Fruit fly (Drosophila melanogaster) whole organism, embryonic: ENCODE data around the gene CG12118.

Experiments
- Ada2b ChIP-seq: fragments of 200-800 bp; sonication (Bioruptor generic); IDR thresholded peaks from 2 replicates; pipeline ENCODE4 v1.3.6; 2022; ENCODE audit warnings: missing biosample characterization, missing genetic modification characterization
- Adf1 ChIP-seq: fragments of 200-800 bp; sonication (Bioruptor generic); IDR thresholded peaks from 2 replicates; pipeline ENCODE4 v1.3.6; 2022; ENCODE audit warnings: missing biosample characterization, missing genetic modification characterization
- Aef1 ChIP-seq: fragments of 200-800 bp; sonication (Bioruptor generic); IDR thresholded peaks from 3 replicates; pipeline ENCODE4 v1.3.6; 2022; ENCODE audit warnings: missing biosample characterization, missing genetic modification characterization
- Bteb2 ChIP-seq: fragments of 200-800 bp; sonication (Bioruptor generic); optimal IDR thresholded peaks from 2 replicates; lab custom pipeline; 2016; ENCODE audit warnings: missing biosample characterization, missing genetic modification characterization
- CG10321 ChIP-seq: fragments of 200-800 bp; sonication (Bioruptor generic); IDR thresholded peaks from 2 replicates; pipeline ENCODE4 v1.3.6; 2022; ENCODE audit warnings: missing biosample characterization, missing genetic modification characterization
- CG11456 ChIP-seq: fragments of 200-800 bp; sonication (Bioruptor generic); IDR thresholded peaks from 3 replicates; pipeline ENCODE4 v1.3.6; 2022; ENCODE audit warnings: missing biosample characterization, missing genetic modification characterization
- CG12391 ChIP-seq: fragments of 200-800 bp; sonication (Bioruptor generic); optimal IDR thresholded peaks from 3 replicates; lab custom pipeline; 2018; ENCODE audit warnings: missing biosample characterization, mild to moderate bottlenecking, missing genetic modification characterization, moderate library complexity
- CG12659 ChIP-seq: fragments of 200-800 bp; sonication (Bioruptor generic); optimal IDR thresholded peaks from 3 replicates; lab custom pipeline; 2017; ENCODE audit warnings: mild to moderate bottlenecking, missing biosample characterization, missing genetic modification reagents, missing genetic modification characterization
- CG13123 ChIP-seq: fragments of 200-800 bp; sonication (Bioruptor generic); optimal IDR thresholded peaks from 2 replicates; lab custom pipeline; 2016; ENCODE audit warnings: missing biosample characterization, missing genetic modification characterization
- CG14860 ChIP-seq: fragments of 200-800 bp; sonication (Bioruptor generic); IDR thresholded peaks from 3 replicates; pipeline ENCODE4 v1.3.6; 2022; ENCODE audit warnings: missing biosample characterization, missing genetic modification characterization; ENCODE audit not compliant: partially characterized antibody
- CG15601 ChIP-seq: fragments of 200-800 bp; sonication (Bioruptor generic); optimal IDR thresholded peaks from 3 replicates; lab custom pipeline; 2019; ENCODE audit warnings: missing biosample characterization, mild to moderate bottlenecking, missing genetic modification characterization, moderate library complexity
- CG15696 ChIP-seq: fragments of 200-800 bp; sonication (Bioruptor generic); optimal IDR thresholded peaks from 2 replicates; lab custom pipeline; 2019; ENCODE audit warnings: missing biosample characterization, mild to moderate bottlenecking, missing genetic modification characterization, moderate library complexity
- CG1603 ChIP-seq: fragments of 200-800 bp; sonication (Bioruptor generic); optimal IDR thresholded peaks from 2 replicates; lab custom pipeline; 2019; ENCODE audit warnings: missing biosample characterization, mild to moderate bottlenecking, missing genetic modification characterization, moderate library complexity
- CG17361 ChIP-seq: fragments of 200-800 bp; sonication (Bioruptor generic); IDR thresholded peaks from 3 replicates; pipeline ENCODE4 v1.3.6; 2022; ENCODE audit warnings: missing biosample characterization, missing genetic modification characterization
- CG2116 ChIP-seq: fragments of 200-800 bp; sonication (Bioruptor generic); optimal IDR thresholded peaks from 3 replicates; lab custom pipeline; 2018; ENCODE audit warnings: missing biosample characterization, mild to moderate bottlenecking, missing genetic modification characterization
- CG34224 ChIP-seq: fragments of 200-800 bp; sonication (Bioruptor generic); IDR thresholded peaks from 3 replicates; pipeline ENCODE4 v1.3.6; 2022; ENCODE audit warnings: missing biosample characterization, missing genetic modification characterization; ENCODE audit not compliant: partially characterized antibody
- CG4424 ChIP-seq: fragments of 200-800 bp; sonication (Bioruptor generic); optimal IDR thresholded peaks from 3 replicates; lab custom pipeline; 2016; ENCODE audit warnings: missing biosample characterization, missing genetic modification characterization
- CG7556 ChIP-seq: fragments of 200-800 bp; sonication (Bioruptor generic); optimal IDR thresholded peaks from 2 replicates; lab custom pipeline; 2017; ENCODE audit warnings: missing biosample characterization, mild to moderate bottlenecking, missing genetic modification characterization
- CG9932 ChIP-seq: fragments of 200-800 bp; sonication (Bioruptor generic); IDR thresholded peaks from 2 replicates; pipeline ENCODE4 v1.3.6; 2022; ENCODE audit warnings: missing biosample characterization, missing genetic modification characterization
- Dref ChIP-seq: fragments of 200-800 bp; sonication (Bioruptor generic); IDR thresholded peaks from 2 replicates; pipeline ENCODE4 v1.3.6; 2022; ENCODE audit warnings: missing biosample characterization, missing genetic modification characterization
- Drgx ChIP-seq: fragments of 200-800 bp; sonication (Bioruptor generic); IDR thresholded peaks from 2 replicates; pipeline ENCODE4 v1.3.6; 2022; ENCODE audit warnings: missing biosample characterization, missing genetic modification characterization
- Hr3 ChIP-seq: fragments of 200-800 bp; sonication (Bioruptor generic); optimal IDR thresholded peaks from 3 replicates; lab custom pipeline; 2016; ENCODE audit warnings: missing biosample characterization, missing genetic modification characterization
- Mad ChIP-seq: fragments of 200-800 bp; sonication (Bioruptor generic); optimal IDR thresholded peaks from 2 replicates; lab custom pipeline; 2016; ENCODE audit warnings: missing biosample characterization, missing genetic modification characterization
- Med ChIP-seq: fragments of 200-800 bp; sonication (Bioruptor generic); peaks from one replicate; lab custom pipeline; 2016; ENCODE audit warnings: missing biosample characterization, missing genetic modification characterization, mild to moderate bottlenecking, inconsistent platforms, moderate library complexity
- Mrtf ChIP-seq: fragments of 200-800 bp; sonication (Bioruptor generic); IDR thresholded peaks from 3 replicates; pipeline ENCODE4 v1.3.6; 2022; ENCODE audit warnings: missing biosample characterization, missing genetic modification characterization
- Sox102F ChIP-seq: fragments of 200-800 bp; sonication (Bioruptor generic); optimal IDR thresholded peaks from 2 replicates; lab custom pipeline; 2018; ENCODE audit warnings: missing biosample characterization, mild to moderate bottlenecking, missing genetic modification characterization, moderate library complexity
- al ChIP-seq: fragments of 200-800 bp; sonication (Bioruptor generic); IDR thresholded peaks from 2 replicates; pipeline ENCODE4 v1.3.6; 2022; ENCODE audit warnings: missing biosample characterization, missing genetic modification characterization
- aop ChIP-seq: fragments of 200-800 bp; sonication (Bioruptor generic); IDR thresholded peaks from 2 replicates; pipeline ENCODE4 v1.3.6; 2022; ENCODE audit warnings: missing biosample characterization, missing genetic modification characterization
- bsh ChIP-seq, 2 experiments: fragments of 200-800 bp; sonication (Bioruptor generic); optimal IDR thresholded peaks; 2 replicates each; lab custom pipeline; 2017 to 2018; ENCODE audit warnings: mild to moderate bottlenecking in 2 of 2, missing biosample characterization in 2 of 2, missing genetic modification characterization in 2 of 2, moderate library complexity in 1 of 2
- cato ChIP-seq: fragments of 200-800 bp; sonication (Bioruptor generic); optimal IDR thresholded peaks from 2 replicates; lab custom pipeline; 2016; ENCODE audit warnings: missing biosample characterization, missing genetic modification characterization, borderline replicate concordance
- dmrt11E ChIP-seq: fragments of 200-800 bp; sonication (Bioruptor generic); optimal IDR thresholded peaks from 3 replicates; lab custom pipeline; 2018; ENCODE audit warnings: missing biosample characterization, mild to moderate bottlenecking, missing genetic modification characterization, moderate library complexity
- dmrt99B ChIP-seq: fragments of 200-800 bp; sonication (Bioruptor generic); optimal IDR thresholded peaks from 2 replicates; lab custom pipeline; 2018; ENCODE audit warnings: missing biosample characterization, mild to moderate bottlenecking, missing genetic modification characterization, moderate library complexity
- ems ChIP-seq: fragments of 200-800 bp; sonication (Bioruptor generic); optimal IDR thresholded peaks from 3 replicates; lab custom pipeline; 2016; ENCODE audit warnings: missing biosample characterization, missing genetic modification characterization
- gem ChIP-seq: fragments of 200-800 bp; sonication (Bioruptor generic); optimal IDR thresholded peaks from 2 replicates; lab custom pipeline; 2019; ENCODE audit warnings: missing biosample characterization, mild to moderate bottlenecking, missing genetic modification characterization, moderate library complexity
- insv ChIP-seq, 2 experiments: fragments of 200-800 bp; sonication (Bioruptor generic); optimal IDR thresholded peaks; 3 replicates each; lab custom pipeline; 2016 to 2018; ENCODE audit warnings: missing biosample characterization in 2 of 2, missing genetic modification characterization in 2 of 2
- ken ChIP-seq: fragments of 200-800 bp; sonication (Bioruptor generic); IDR thresholded peaks from 3 replicates; pipeline ENCODE4 v1.3.6; 2022; ENCODE audit warnings: missing biosample characterization, missing genetic modification characterization
- kni ChIP-seq: fragments of 200-800 bp; sonication (Bioruptor generic); optimal IDR thresholded peaks from 3 replicates; lab custom pipeline; 2017; ENCODE audit warnings: mild to moderate bottlenecking, missing biosample characterization, missing genetic modification reagents, missing genetic modification characterization
- lmd ChIP-seq: fragments of 200-800 bp; sonication (Bioruptor generic); IDR thresholded peaks from 2 replicates; pipeline ENCODE4 v1.3.6; 2022; ENCODE audit warnings: missing biosample characterization, missing genetic modification characterization
- otp ChIP-seq: fragments of 200-800 bp; sonication (Bioruptor generic); IDR thresholded peaks from 3 replicates; pipeline ENCODE4, ENCODE4 v1.3.6; 2022; ENCODE audit warnings: missing biosample characterization, missing genetic modification characterization
- pan ChIP-seq, 4 experiments: fragments of >200 bp in 3 of 4; fragments of 200-800 bp in 1 of 4; sonication (Bioruptor generic) in 1 of 4; optimal IDR thresholded peaks in 3 of 4; IDR thresholded peaks in 1 of 4; 2 replicates each; pipeline versions ENCODE4 v1.3.6 to Lab custom; 2017 to 2022; ENCODE audit warnings: missing biosample characterization in 2 of 4, missing genetic modification characterization in 2 of 4, mixed read lengths in 1 of 4
- peb ChIP-seq: fragments of 200-800 bp; sonication (Bioruptor generic); IDR thresholded peaks from 2 replicates; pipeline ENCODE4 v1.3.6; 2022; ENCODE audit warnings: missing biosample characterization, missing genetic modification characterization
- pfk ChIP-seq: fragments of 200-800 bp; sonication (Bioruptor generic); optimal IDR thresholded peaks from 2 replicates; lab custom pipeline; 2018; ENCODE audit warnings: missing biosample characterization, mild to moderate bottlenecking, missing genetic modification characterization, moderate library complexity
- run ChIP-seq: fragments of 200-800 bp; sonication (Bioruptor generic); optimal IDR thresholded peaks from 3 replicates; lab custom pipeline; 2018; ENCODE audit warnings: missing biosample characterization, mild to moderate bottlenecking, missing genetic modification characterization
- scrt ChIP-seq: fragments of 200-800 bp; sonication (Bioruptor generic); optimal IDR thresholded peaks from 2 replicates; lab custom pipeline; 2018; ENCODE audit warnings: missing biosample characterization, mild to moderate bottlenecking, missing genetic modification characterization, moderate library complexity
- sisA ChIP-seq: fragments of 200-800 bp; sonication (Bioruptor generic); IDR thresholded peaks from 2 replicates; pipeline ENCODE4 v1.3.6; 2022; ENCODE audit warnings: missing biosample characterization, missing genetic modification characterization
- slbo ChIP-seq: fragments of 200-800 bp; sonication (Bioruptor generic); IDR thresholded peaks from 2 replicates; pipeline ENCODE4 v1.3.6; 2022; ENCODE audit warnings: missing biosample characterization, missing genetic modification characterization
- ssp ChIP-seq: fragments of 200-800 bp; sonication (Bioruptor generic); IDR thresholded peaks from 2 replicates; pipeline ENCODE4 v1.3.6; 2022; ENCODE audit warnings: missing biosample characterization, missing genetic modification characterization
- wdn ChIP-seq: fragments of 200-800 bp; sonication (Bioruptor generic); IDR thresholded peaks from 2 replicates; pipeline ENCODE4 v1.3.6; 2022; ENCODE audit warnings: missing biosample characterization, missing genetic modification characterization
- z ChIP-seq: fragments of 200-800 bp; sonication (Bioruptor generic); IDR thresholded peaks from 3 replicates; pipeline ENCODE4 v1.3.6; 2022; ENCODE audit warnings: missing biosample characterization, missing genetic modification characterization
- zen ChIP-seq: fragments of 200-800 bp; sonication (Bioruptor generic); optimal IDR thresholded peaks from 3 replicates; lab custom pipeline; 2018; ENCODE audit warnings: missing biosample characterization, mild to moderate bottlenecking, missing genetic modification characterization, moderate library complexity

CG12118 gene

dm6 chrX:9223182-9223581 is 27.0 kb upstream of the CG12118 start, which contains the start of gene t (continued):
- peak; percentile 11 for TF ChIP-seq CG7556
- TF ChIP-seq ems (GFP tag; lab: Kevin White, UChicago) = no peak
- peak in 1 of 2 experiments; percentile 28 for TF ChIP-seq insv (GFP tag; optimal IDR thresholded peaks at IDR 0.05; lab: Kevin White, UChicago)
- no peak for TF ChIP-seq otp
- TF ChIP-seq CG2116 (GFP tag; lab: Kevin White, UChicago) = no peak
- no peak for TF ChIP-seq cato (GFP tag; lab: Kevin White, UChicago)
- peak; percentile 47 for TF ChIP-seq Med (GFP tag; lab: Kevin White, UChicago)
- TF ChIP-seq z = no peak
- no peak for TF ChIP-seq CG10321
- 0 out of 2 replicates have a peak, but pooled peaks have one; percentile 21 for TF ChIP-seq CG9932
- no peak for TF ChIP-seq al (GFP tag; lab: Robert Waterston, UW)
- no peak for TF ChIP-seq CG15601 (tag; lab: Kevin White, UChicago)
- TF ChIP-seq Mad (GFP tag; lab: Kevin White, UChicago) = no peak
- TF ChIP-seq wdn (GFP tag; lab: Robert Waterston, UW) = 0 out of 2 replicates have a peak, but pooled peaks have one; percentile 13
- peak; percentile 95 for TF ChIP-seq Adf1 (GFP tag; lab: Robert Waterston, UW)
- TF ChIP-seq kni = no peak
- TF ChIP-seq CG15696 (tag; lab: Kevin White, UChicago) = no peak
- TF ChIP-seq Hr3 (GFP tag; lab: Kevin White, UChicago) = no peak
- no peak for TF ChIP-seq CG14860 (GFP tag; lab: Robert Waterston, UW)
- peak; percentile 25; the same call in 1 of the 3 replicates for TF ChIP-seq CG34224
- peak; percentile 21 for TF ChIP-seq CG12659 (GFP tag; lab: Kevin White, UChicago)
- TF ChIP-seq Bteb2 (GFP tag; lab: Kevin White, UChicago) = no peak
- peak; percentile 33; the same call in 1 of the 2 replicates for TF ChIP-seq Dref (GFP tag; lab: Robert Waterston, UW)
- no peak for TF ChIP-seq ken
- TF ChIP-seq Aef1 = no peak
- no peak for TF ChIP-seq aop (GFP tag; lab: Robert Waterston, UW)

- no peak for TF ChIP-seq slbo (GFP tag; lab: Robert Waterston, UW)
- TF ChIP-seq Mrtf (GFP tag; lab: Robert Waterston, UW) = 0 out of 3 replicates have a peak, but pooled peaks have one; percentile 23
- TF ChIP-seq Ada2b (GFP tag; lab: Robert Waterston, UW) = peak; percentile 26; the same call in 1 of the 2 replicates
- peak; percentile 33 for TF ChIP-seq dmrt11E (tag; lab: Kevin White, UChicago)
- peak; percentile 55 for TF ChIP-seq lmd
- TF ChIP-seq CG1603 (tag; lab: Kevin White, UChicago) = peak; percentile 64
- TF ChIP-seq Sox102F (GFP tag; lab: Kevin White, UChicago) = peak; percentile 45
- TF ChIP-seq Mad (GFP tag; lab: Kevin White, UChicago) = no peak
- no peak for TF ChIP-seq CG13123 (GFP tag; lab: Kevin White, UChicago)
- TF ChIP-seq sisA (GFP tag; lab: Robert Waterston, UW) = 0 out of 2 replicates have a peak, but pooled peaks have one; percentile 4
- TF ChIP-seq ssp (GFP tag; lab: Robert Waterston, UW) = no peak
- peak; percentile 1 for TF ChIP-seq CG4424 (GFP tag; lab: Kevin White, UChicago)
- TF ChIP-seq run = no peak
- TF ChIP-seq CG11456 (GFP tag; lab: Robert Waterston, UW) = no peak
- peak; percentile 34 for TF ChIP-seq gem (tag; lab: Kevin White, UChicago)
- TF ChIP-seq pan (optimal IDR thresholded peaks at IDR 0.05; lab: Kevin White, UChicago) = no peak
- peak in 1 of 2 experiments; percentile 13 for TF ChIP-seq pan (GFP tag; optimal IDR thresholded peaks at IDR 0.05 in 1 of 2, IDR thresholded peaks at IDR 0.05 in 1 of 2)
- TF ChIP-seq Drgx (GFP tag; lab: Robert Waterston, UW) = peak; percentile 62
- 0 out of 2 replicates have a peak, but pooled peaks have one; percentile 16 for TF ChIP-seq peb (GFP tag; lab: Robert Waterston, UW)
- TF ChIP-seq bsh (GFP tag; optimal IDR thresholded peaks at IDR 0.05; lab: Kevin White, UChicago) = peak in 1 of 2 experiments; percentile 52
- TF ChIP-seq CG17361 (GFP tag; lab: Robert Waterston, UW) = 0 out of 3 replicates have a peak, but pooled peaks have one; percentile 14
- TF ChIP-seq dmrt99B (tag; lab: Kevin White, UChicago) = peak; percentile 26
- no peak for TF ChIP-seq scrt (GFP tag; lab: Kevin White, UChicago)
- peak; percentile 10 for TF ChIP-seq zen (tag; lab: Kevin White, UChicago)
- peak; percentile 15 for TF ChIP-seq CG12391 (tag; lab: Kevin White, UChicago)
- TF ChIP-seq pfk (GFP tag; lab: Kevin White, UChicago) = no peak
Observed at dm6 chrX:9220434-9220833, 24.2 kb upstream of the CG12118 start.
